Worm (Caenorhabditis elegans) whole organism, young adult: ENCODE measurements around the gene ubq-2.

ENCODE experiments used
- B0019.2 ChIP-seq: fragments of 200-800 bp; sonication (Bioruptor generic); conservative IDR thresholded peaks from 2 replicates; pipeline ENCODE4 v1.3.6; 2022; ENCODE audit warnings: missing genetic modification reagents, missing genetic modification characterization, missing compliant biosample characterization
- C06A6.2 ChIP-seq: fragments of 200-800 bp; sonication (Bioruptor generic); conservative IDR thresholded peaks from 2 replicates; pipeline ENCODE4 v1.3.6; 2022; ENCODE audit warnings: missing genetic modification characterization, missing compliant biosample characterization
- C17E4.6 ChIP-seq: fragments of 200-800 bp; sonication (Bioruptor generic); IDR thresholded peaks from 2 replicates; pipeline ENCODE4 v1.3.6; 2022; ENCODE audit warnings: missing genetic modification reagents, missing genetic modification characterization, missing compliant biosample characterization
- F10E7.11 ChIP-seq: sonication (generic microtip); optimal IDR thresholded peaks from 2 replicates; lab custom pipeline; 2017; ENCODE audit warnings: mild to moderate bottlenecking, missing genetic modification characterization, moderate library complexity, missing compliant biosample characterization
- F23B12.7 ChIP-seq: sonication (generic microtip); optimal IDR thresholded peaks from 2 replicates; lab custom pipeline; 2017; ENCODE audit warnings: missing genetic modification characterization, mild to moderate bottlenecking, missing compliant biosample characterization, antibody characterized with exemption, moderate library complexity; ENCODE audit not compliant: insufficient read depth
- F37B4.10 ChIP-seq: fragments of 200-800 bp; sonication (Bioruptor generic); IDR thresholded peaks from 2 replicates; pipeline ENCODE4 v1.3.6; 2022; ENCODE audit warnings: missing genetic modification characterization, missing compliant biosample characterization
- K12H6.12 ChIP-seq: fragments of 200-800 bp; sonication (Bioruptor generic); optimal IDR thresholded peaks from 2 replicates; lab custom pipeline; 2018; ENCODE audit warnings: mild to moderate bottlenecking, missing genetic modification characterization, missing compliant biosample characterization
- T26A5.8 ChIP-seq: sonication (generic microtip); optimal IDR thresholded peaks from 2 replicates; lab custom pipeline; 2016; ENCODE audit warnings: missing genetic modification characterization, missing compliant biosample characterization
- Y53G8AR.9 ChIP-seq: fragments of 200-800 bp; sonication (Bioruptor generic); conservative IDR thresholded peaks from 2 replicates; pipeline ENCODE4 v1.3.6; 2022; ENCODE audit warnings: missing genetic modification reagents, missing genetic modification characterization, missing compliant biosample characterization
- athp-1 ChIP-seq: sonication (generic microtip); optimal IDR thresholded peaks from 2 replicates; lab custom pipeline; 2017; ENCODE audit warnings: mild to moderate bottlenecking, missing genetic modification characterization, missing compliant biosample characterization
- attf-5 ChIP-seq: fragments of 200-800 bp; sonication (Bioruptor generic); optimal IDR thresholded peaks from 2 replicates; lab custom pipeline; 2018; ENCODE audit warnings: mild to moderate bottlenecking, missing genetic modification characterization, missing compliant biosample characterization
- attf-6 ChIP-seq: fragments of 200-800 bp; sonication (Bioruptor generic); IDR thresholded peaks from 2 replicates; pipeline ENCODE4 v1.3.6; 2022; ENCODE audit warnings: missing genetic modification reagents, missing genetic modification characterization, missing compliant biosample characterization
- cebp-1 ChIP-seq, 2 experiments: fragments of 200-800 bp in 1 of 2; sonication (Bioruptor generic) in 1 of 2; sonication (generic microtip) in 1 of 2; IDR thresholded peaks in 1 of 2; optimal IDR thresholded peaks in 1 of 2; 2 replicates each; pipeline versions ENCODE4 v1.3.6 to Lab custom; 2017 to 2022; ENCODE audit warnings: missing compliant biosample characterization in 2 of 2, missing genetic modification characterization in 2 of 2, mild to moderate bottlenecking in 1 of 2, missing genetic modification reagents in 1 of 2, moderate library complexity in 1 of 2
- ceh-40 ChIP-seq: fragments of 200-800 bp; sonication (Bioruptor generic); IDR thresholded peaks from 2 replicates; pipeline ENCODE4 v1.3.6; 2022; ENCODE audit warnings: missing genetic modification characterization, missing compliant biosample characterization
- ceh-91 ChIP-seq: fragments of 200-800 bp; sonication (Bioruptor generic); IDR thresholded peaks from 2 replicates; pipeline ENCODE4 v1.3.6; 2022; ENCODE audit warnings: missing genetic modification reagents, missing genetic modification characterization, missing compliant biosample characterization
- chd-7 ChIP-seq: sonication (generic microtip); optimal IDR thresholded peaks from 2 replicates; lab custom pipeline; 2016; ENCODE audit warnings: mild to moderate bottlenecking, missing genetic modification characterization, moderate library complexity, missing compliant biosample characterization
- dox-1 ChIP-seq: fragments of 200-800 bp; sonication (Bioruptor generic); IDR thresholded peaks from 2 replicates; pipeline ENCODE4 v1.3.6; 2022; ENCODE audit warnings: missing genetic modification reagents, missing genetic modification characterization, missing compliant biosample characterization
- egl-44 ChIP-seq: fragments of 200-800 bp; sonication (Bioruptor generic); IDR thresholded peaks from 2 replicates; pipeline ENCODE4 v1.3.6; 2022; ENCODE audit warnings: missing genetic modification reagents, missing genetic modification characterization, missing compliant biosample characterization
- egrh-3 ChIP-seq: fragments of 200-800 bp; sonication (Bioruptor generic); IDR thresholded peaks from 2 replicates; pipeline ENCODE4 v1.3.6; 2022; ENCODE audit warnings: missing genetic modification reagents, missing genetic modification characterization, missing compliant biosample characterization
- hlh-12 ChIP-seq: sonication (generic microtip); optimal IDR thresholded peaks from 2 replicates; lab custom pipeline; 2016; ENCODE audit warnings: missing genetic modification characterization, missing compliant biosample characterization
- hmg-1.2 ChIP-seq: fragments of 200-800 bp; sonication (Bioruptor generic); IDR thresholded peaks from 2 replicates; pipeline ENCODE4 v1.3.6; 2022; ENCODE audit warnings: missing genetic modification reagents, missing genetic modification characterization, missing compliant biosample characterization
- hmg-20 ChIP-seq: fragments of 200-800 bp; sonication (Bioruptor generic); IDR thresholded peaks from 2 replicates; pipeline ENCODE4 v1.3.6; 2022; ENCODE audit warnings: missing genetic modification reagents, missing genetic modification characterization, missing compliant biosample characterization
- let-607 ChIP-seq, 2 experiments: fragments of 200-800 bp in 1 of 2; sonication (Bioruptor generic) in 1 of 2; sonication (generic microtip) in 1 of 2; optimal IDR thresholded peaks; 2 replicates each; lab custom pipeline; 2016 to 2018; ENCODE audit warnings: mild to moderate bottlenecking in 2 of 2, missing compliant biosample characterization in 2 of 2, missing genetic modification characterization in 2 of 2, moderate library complexity in 2 of 2, missing genotype in 1 of 2
- lin-54 ChIP-seq: fragments of 200-800 bp; sonication (Bioruptor generic); optimal IDR thresholded peaks from 2 replicates; lab custom pipeline; 2018; ENCODE audit warnings: mild to moderate bottlenecking, missing genetic modification characterization, missing compliant biosample characterization
- lsl-1 ChIP-seq: fragments of 200-800 bp; sonication (Bioruptor generic); optimal IDR thresholded peaks from 2 replicates; lab custom pipeline; 2018; ENCODE audit warnings: mild to moderate bottlenecking, missing genetic modification characterization, moderate library complexity, missing compliant biosample characterization
- lsy-27 ChIP-seq: sonication (generic microtip); optimal IDR thresholded peaks from 2 replicates; lab custom pipeline; 2017; ENCODE audit warnings: missing genetic modification characterization, mild to moderate bottlenecking, missing compliant biosample characterization, antibody characterized with exemption, missing genotype, borderline replicate concordance; ENCODE audit not compliant: insufficient read depth
- madf-3 ChIP-seq: fragments of 200-800 bp; sonication (Bioruptor generic); IDR thresholded peaks from 2 replicates; pipeline ENCODE4 v1.3.6; 2022; ENCODE audit warnings: missing genetic modification reagents, missing genetic modification characterization, missing compliant biosample characterization
- madf-6 ChIP-seq: fragments of 200-800 bp; sonication (Bioruptor generic); IDR thresholded peaks from 2 replicates; pipeline ENCODE4 v1.3.6; 2022; ENCODE audit warnings: missing genetic modification reagents, missing genetic modification characterization, missing compliant biosample characterization
- nfyb-1 ChIP-seq: fragments of 200-800 bp; sonication (Bioruptor generic); IDR thresholded peaks from 2 replicates; pipeline ENCODE4 v1.3.6; 2022; ENCODE audit warnings: missing genetic modification reagents, missing genetic modification characterization, missing compliant biosample characterization
- nhr-27 ChIP-seq: fragments of 200-800 bp; sonication (Bioruptor generic); optimal IDR thresholded peaks from 2 replicates; lab custom pipeline; 2018; ENCODE audit warnings: mild to moderate bottlenecking, missing genetic modification characterization, moderate library complexity, missing compliant biosample characterization
- pbrm-1 ChIP-seq: fragments of 200-800 bp; sonication (Bioruptor generic); IDR thresholded peaks from 2 replicates; pipeline ENCODE4 v1.3.6; 2022; ENCODE audit warnings: missing genetic modification reagents, missing genetic modification characterization, missing compliant biosample characterization
- rcor-1 ChIP-seq: fragments of 200-800 bp; sonication (Bioruptor generic); IDR thresholded peaks from 2 replicates; pipeline ENCODE4 v1.3.6; 2022; ENCODE audit warnings: missing genetic modification reagents, missing genetic modification characterization, missing compliant biosample characterization
- rec-8 ChIP-seq, 2 experiments: sonication (generic microtip); optimal IDR thresholded peaks; 2 replicates each; lab custom pipeline; 2016; ENCODE audit warnings: mild to moderate bottlenecking in 2 of 2, missing genetic modification characterization in 2 of 2, missing genetic modification reagents in 2 of 2, missing genotype in 2 of 2, missing biosample characterization in 1 of 2, missing compliant biosample characterization in 1 of 2, moderate library complexity in 1 of 2
- repo-1 ChIP-seq: sonication (generic microtip); optimal IDR thresholded peaks from 2 replicates; lab custom pipeline; 2017; ENCODE audit warnings: mild to moderate bottlenecking, missing genetic modification characterization, missing compliant biosample characterization
- snpc-1.1 ChIP-seq: sonication (generic microtip); optimal IDR thresholded peaks from 2 replicates; lab custom pipeline; 2017; ENCODE audit warnings: missing genetic modification characterization, mild to moderate bottlenecking, missing compliant biosample characterization, antibody characterized with exemption, moderate library complexity, missing genotype, missing genetic modification reagents; ENCODE audit not compliant: insufficient read depth
- snpc-1.3 ChIP-seq: sonication (generic microtip); optimal IDR thresholded peaks from 2 replicates; lab custom pipeline; 2017; ENCODE audit warnings: missing genetic modification characterization, mild to moderate bottlenecking, missing compliant biosample characterization, antibody characterized with exemption, moderate library complexity, missing genotype, missing genetic modification reagents; ENCODE audit not compliant: insufficient read depth
- somi-1 ChIP-seq: fragments of 200-800 bp; sonication (Bioruptor generic); optimal IDR thresholded peaks from 2 replicates; lab custom pipeline; 2018; ENCODE audit warnings: mild to moderate bottlenecking, missing genetic modification characterization, missing compliant biosample characterization
- sptf-2 ChIP-seq: fragments of 200-800 bp; sonication (Bioruptor generic); optimal IDR thresholded peaks from 2 replicates; lab custom pipeline; 2018; ENCODE audit warnings: mild to moderate bottlenecking, missing genetic modification characterization, missing compliant biosample characterization
- tbx-9 ChIP-seq: sonication (generic microtip); optimal IDR thresholded peaks from 2 replicates; lab custom pipeline; 2016; ENCODE audit warnings: borderline replicate concordance, missing genetic modification characterization, inconsistent platforms, missing compliant biosample characterization
- tlf-1 ChIP-seq: fragments of 200-800 bp; sonication (Bioruptor generic); optimal IDR thresholded peaks from 2 replicates; lab custom pipeline; 2018; ENCODE audit warnings: mild to moderate bottlenecking, missing genetic modification characterization, missing compliant biosample characterization
- unc-130 ChIP-seq: sonication (generic microtip); optimal IDR thresholded peaks from 2 replicates; lab custom pipeline; 2016; ENCODE audit warnings: missing genetic modification reagents, missing genetic modification characterization, missing compliant biosample characterization
- zim-3 ChIP-seq: sonication (generic microtip); optimal IDR thresholded peaks from 2 replicates; lab custom pipeline; 2017; ENCODE audit warnings: mild to moderate bottlenecking, missing genetic modification characterization, moderate library complexity, missing compliant biosample characterization
- ztf-26 ChIP-seq: sonication (generic microtip); optimal IDR thresholded peaks from 2 replicates; lab custom pipeline; 2017; ENCODE audit warnings: missing genetic modification characterization, missing compliant biosample characterization
- ztf-28 ChIP-seq: fragments of 200-800 bp; sonication (Bioruptor generic); IDR thresholded peaks from 2 replicates; pipeline ENCODE4 v1.3.6; 2022; ENCODE audit warnings: missing genetic modification reagents, missing genetic modification characterization, missing compliant biosample characterization
- ztf-6 ChIP-seq: fragments of 200-800 bp; sonication (Bioruptor generic); IDR thresholded peaks from 2 replicates; pipeline ENCODE4 v1.3.6; 2022; ENCODE audit warnings: missing genetic modification reagents, missing genetic modification characterization, missing compliant biosample characterization

ubq-2 gene

DNA sequence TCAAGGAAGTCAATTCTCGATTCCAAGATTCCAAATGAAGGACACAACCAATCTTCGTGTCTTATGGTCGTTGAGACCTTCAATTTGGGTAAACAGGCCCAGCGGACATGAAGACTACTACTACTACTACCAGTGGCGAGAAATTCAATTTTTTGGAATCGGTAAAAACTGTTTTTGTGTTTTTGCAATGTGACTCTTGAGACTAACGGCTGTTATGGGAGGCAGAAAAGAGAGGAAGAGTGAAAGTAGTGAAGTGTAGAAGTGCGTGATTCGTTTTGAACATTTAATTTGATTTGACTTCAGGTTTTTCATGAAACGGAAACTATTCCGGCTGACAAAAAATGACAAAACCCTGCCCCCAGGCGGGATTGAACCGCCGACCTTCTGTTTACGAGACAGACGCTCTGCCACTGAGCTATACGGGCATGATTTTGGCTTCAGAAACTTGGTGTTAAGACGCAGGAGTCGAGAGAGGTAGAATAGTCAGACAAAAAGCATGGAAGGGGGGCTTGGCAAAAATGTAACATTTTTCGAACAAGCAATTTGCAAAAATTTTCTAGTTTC, 37.5 kb upstream of the ubq-2 start (continued):
- TF ChIP-seq nfyb-1 (peak; percentile 78; the same call in 1 of the 2 replicates), let-607 (tag; optimal IDR thresholded peaks at IDR 0.05; lab: Kevin White, UChicago) (peak in 1 of 2 experiments; percentile 48), chd-7 (peak; percentile 18), C17E4.6 (GFP tag; lab: Robert Waterston, UW) (no peak), T26A5.8 (tag; lab: Kevin White, UChicago) (no peak), ztf-26 (tag; lab: Kevin White, UChicago) (peak; percentile 50), ceh-40 (GFP tag; lab: Robert Waterston, UW) (0 out of 2 replicates have a peak, but pooled peaks have one; percentile 42), tbx-9 (tag; lab: Kevin White, UChicago) (no peak), madf-3 (GFP tag; lab: Robert Waterston, UW) (no peak), egrh-3 (GFP tag; lab: Robert Waterston, UW) (peak; percentile 44; the same call in 1 of the 2 replicates), nhr-27 (no peak), B0019.2 (GFP tag; lab: Robert Waterston, UW) (no peak), attf-5 (GFP tag; lab: Kevin White, UChicago) (peak; percentile 25), somi-1 (GFP tag; lab: Kevin White, UChicago) (peak; percentile 13), F10E7.11 (tag; lab: Kevin White, UChicago) (peak; percentile 46), madf-6 (peak; percentile 31; the same call in 1 of the 2 replicates), ztf-6 (no peak), lsy-27 (tag; lab: Kevin White, UChicago) (peak; percentile 81), egl-44 (GFP tag; lab: Robert Waterston, UW) (no peak), hlh-12 (tag; lab: Kevin White, UChicago) (no peak), attf-6 (GFP tag; lab: Robert Waterston, UW) (no peak), unc-130 (GFP tag; lab: Kevin White, UChicago) (no peak), hmg-1.2 (GFP tag; lab: Robert Waterston, UW) (peak; percentile 62), ztf-28 (GFP tag; lab: Robert Waterston, UW) (0 out of 2 replicates have a peak, but pooled peaks have one; percentile 29), C06A6.2 (GFP tag; lab: Robert Waterston, UW) (peak; percentile 30; the same call in 1 of the 2 replicates), lin-54 (GFP tag; lab: Kevin White, UChicago) (peak; percentile 27), snpc-1.3 (tag; lab: Kevin White, UChicago) (peak; percentile 25), Y53G8AR.9 (GFP tag; lab: Robert Waterston, UW) (0 out of 2 replicates have a peak, but pooled peaks have one; percentile 28), zim-3 (tag; lab: Kevin White, UChicago) (no peak), dox-1 (GFP tag; lab: Robert Waterston, UW) (peak; percentile 74), F23B12.7 (tag; lab: Kevin White, UChicago) (peak; percentile 71), pbrm-1 (peak; percentile 56; the same call in 1 of the 2 replicates), rec-8 (tag; optimal IDR thresholded peaks at IDR 0.05; lab: Kevin White, UChicago) (peak; percentile 12 to 37), ceh-91 (GFP tag; lab: Robert Waterston, UW) (no peak), F37B4.10 (GFP tag; lab: Robert Waterston, UW) (no peak), sptf-2 (no peak), lsl-1 (GFP tag; lab: Kevin White, UChicago) (peak; percentile 23), hmg-20 (GFP tag; lab: Robert Waterston, UW) (no peak), repo-1 (peak; percentile 66), cebp-1 (GFP tag; IDR thresholded peaks at IDR 0.05; lab: Robert Waterston, UW) (no peak), cebp-1 (tag; optimal IDR thresholded peaks at IDR 0.05; lab: Kevin White, UChicago) (peak; percentile 66), K12H6.12 (tag; lab: Kevin White, UChicago) (no peak), tlf-1 (GFP tag; lab: Kevin White, UChicago) (no peak), rcor-1 (GFP tag; lab: Robert Waterston, UW) (peak; percentile 33; the same call in 1 of the 2 replicates), snpc-1.1 (tag; lab: Kevin White, UChicago) (peak; percentile 6), athp-1 (peak; percentile 37)
